Fruit fly (Drosophila melanogaster) whole organism, wandering third instar larva: ENCODE results near the gene CG1246.

Source experiments
- Abd-B ChIP-seq: fragments of >200 bp; optimal IDR thresholded peaks from 2 replicates; lab custom pipeline; 2017; ENCODE audit warnings: missing biosample characterization, missing genetic modification characterization
- CG32264 ChIP-seq: fragments of 200-800 bp; sonication (Bioruptor generic); optimal IDR thresholded peaks from 2 replicates; lab custom pipeline; 2016; ENCODE audit warnings: missing biosample characterization, missing genetic modification characterization
- CG9705 ChIP-seq: fragments of 200-800 bp; sonication (Bioruptor generic); optimal IDR thresholded peaks from 2 replicates; lab custom pipeline; 2018; ENCODE audit warnings: missing biosample characterization, mild to moderate bottlenecking, missing genetic modification characterization
- CrebA ChIP-seq: fragments of 200-800 bp; sonication (Bioruptor generic); optimal IDR thresholded peaks from 2 replicates; lab custom pipeline; 2016; ENCODE audit warnings: missing biosample characterization, mild to moderate bottlenecking, missing genetic modification characterization, borderline replicate concordance
- Dfd ChIP-seq: fragments of >200 bp; optimal IDR thresholded peaks from 2 replicates; lab custom pipeline; 2017; ENCODE audit warnings: missing biosample characterization, missing genetic modification characterization
- Dif ChIP-seq: fragments of 200-275, 200-300 bp; sonication (Bioruptor generic); optimal IDR thresholded peaks from 2 replicates; lab custom pipeline; 2018; ENCODE audit warnings: missing biosample characterization, missing genetic modification characterization; ENCODE audit not compliant: partially characterized antibody
- GATAd ChIP-seq: sonication (Bioruptor generic); optimal IDR thresholded peaks from 2 replicates; lab custom pipeline; 2016; ENCODE audit warnings: missing biosample characterization, missing genetic modification characterization
- HLH106 ChIP-seq: fragments of 200-800 bp; optimal IDR thresholded peaks from 3 replicates; lab custom pipeline; 2019; ENCODE audit warnings: missing biosample characterization, mild to moderate bottlenecking, missing genetic modification characterization, moderate library complexity
- Hnf4 ChIP-seq: fragments of 200-800 bp; sonication (Bioruptor generic); optimal IDR thresholded peaks from 2 replicates; lab custom pipeline; 2016; ENCODE audit warnings: missing biosample characterization, mild to moderate bottlenecking, missing genetic modification characterization
- Hr78 ChIP-seq: fragments of >200 bp; optimal IDR thresholded peaks from 2 replicates; lab custom pipeline; 2017; ENCODE audit warnings: missing biosample characterization, missing genetic modification characterization
- Hr83 ChIP-seq: fragments of 200-300 bp; sonication (Bioruptor generic); optimal IDR thresholded peaks from 2 replicates; lab custom pipeline; 2016; ENCODE audit warnings: missing biosample characterization, mild to moderate bottlenecking, missing genetic modification characterization, moderate library complexity; ENCODE audit not compliant: poor library complexity, severe bottlenecking
- Jra ChIP-seq: sonication (Bioruptor generic); optimal IDR thresholded peaks from 2 replicates; lab custom pipeline; 2016; ENCODE audit warnings: missing biosample characterization, missing genetic modification characterization
- Mio ChIP-seq: sonication (Bioruptor generic); optimal IDR thresholded peaks from 2 replicates; lab custom pipeline; 2016; ENCODE audit warnings: missing biosample characterization, missing genetic modification characterization
- Myc ChIP-seq: fragments of >200 bp; optimal IDR thresholded peaks from 2 replicates; lab custom pipeline; 2017
- N ChIP-seq: fragments of >200 bp; optimal IDR thresholded peaks from 2 replicates; lab custom pipeline; 2018; ENCODE audit warnings: missing biosample characterization, missing external identifiers, missing genetic modification characterization
- OdsH ChIP-seq: fragments of 200-800 bp; sonication (Bioruptor generic); optimal IDR thresholded peaks from 2 replicates; lab custom pipeline; 2016; ENCODE audit warnings: missing biosample characterization, mild to moderate bottlenecking, missing genetic modification characterization
- Rel ChIP-seq, 2 experiments: fragments of 200-800 bp; sonication (Bioruptor generic) in 1 of 2; optimal IDR thresholded peaks; 2 replicates in 1 of 2; 3 replicates in 1 of 2; lab custom pipeline; 2016 to 2019; ENCODE audit warnings: mild to moderate bottlenecking in 2 of 2, missing biosample characterization in 2 of 2, missing genetic modification characterization in 2 of 2, moderate library complexity in 1 of 2
- Sp1 ChIP-seq: fragments of 200-800 bp; sonication (Bioruptor generic); optimal IDR thresholded peaks from 3 replicates; lab custom pipeline; 2019; ENCODE audit warnings: missing biosample characterization, mild to moderate bottlenecking, missing genetic modification characterization, moderate library complexity
- Vsx2 ChIP-seq: fragments of 200-300, 225-300 bp; sonication (Bioruptor generic); optimal IDR thresholded peaks from 2 replicates; lab custom pipeline; 2018; ENCODE audit warnings: missing biosample characterization, missing genetic modification characterization; ENCODE audit not compliant: partially characterized antibody
- br ChIP-seq: fragments of 200-800 bp; sonication (Bioruptor generic); optimal IDR thresholded peaks from 2 replicates; lab custom pipeline; 2016; ENCODE audit warnings: missing biosample characterization, missing genetic modification characterization
- brk ChIP-seq: fragments of 200-800 bp; sonication (Bioruptor generic); optimal IDR thresholded peaks from 2 replicates; lab custom pipeline; 2016; ENCODE audit warnings: missing biosample characterization, mild to moderate bottlenecking, missing genetic modification characterization
- dl ChIP-seq, 2 experiments: fragments of 175-275, 200-275 bp in 1 of 2; fragments of 200-275 bp in 1 of 2; sonication (Bioruptor generic); optimal IDR thresholded peaks; lab custom pipeline; 2018; ENCODE audit warnings: mild to moderate bottlenecking in 2 of 2, missing biosample characterization in 2 of 2, missing genetic modification characterization in 2 of 2, moderate library complexity in 2 of 2; ENCODE audit not compliant: partially characterized antibody in 2 of 2, insufficient read depth in 1 of 2
- dmrt93B ChIP-seq: fragments of 200-800 bp; sonication (Bioruptor generic); optimal IDR thresholded peaks from 2 replicates; lab custom pipeline; 2018; ENCODE audit warnings: missing biosample characterization, mild to moderate bottlenecking, missing genetic modification characterization
- dsf ChIP-seq: sonication (Bioruptor generic); optimal IDR thresholded peaks from 2 replicates; lab custom pipeline; 2016; ENCODE audit warnings: missing biosample characterization, missing genetic modification characterization, borderline replicate concordance
- ey ChIP-seq: fragments of 200-800 bp; sonication (Bioruptor generic); optimal IDR thresholded peaks from 2 replicates; lab custom pipeline; 2016; ENCODE audit warnings: missing biosample characterization, missing genetic modification characterization
- foxo ChIP-seq, 2 experiments: fragments of 200-800 bp; sonication (Bioruptor generic); optimal IDR thresholded peaks; 2 replicates in 1 of 2; 3 replicates in 1 of 2; lab custom pipeline; 2016 to 2017; ENCODE audit warnings: missing biosample characterization in 2 of 2, missing genetic modification characterization in 2 of 2
- fru ChIP-seq: fragments of 200-800 bp; sonication (Bioruptor generic); optimal IDR thresholded peaks from 3 replicates; lab custom pipeline; 2016; ENCODE audit warnings: missing biosample characterization, mild to moderate bottlenecking, missing genetic modification characterization
- h ChIP-seq: fragments of 200-800 bp; sonication (Bioruptor generic); optimal IDR thresholded peaks from 3 replicates; lab custom pipeline; 2016; ENCODE audit warnings: missing biosample characterization, mild to moderate bottlenecking, missing genetic modification characterization
- jim ChIP-seq: fragments of 175-275, 200-325 bp; sonication (Bioruptor generic); optimal IDR thresholded peaks from 2 replicates; lab custom pipeline; 2016; ENCODE audit warnings: missing biosample characterization, mild to moderate bottlenecking, missing genetic modification characterization
- lola ChIP-seq: fragments of >200 bp; optimal IDR thresholded peaks from 2 replicates; lab custom pipeline; 2017; ENCODE audit warnings: missing biosample characterization, missing genetic modification characterization
- pan ChIP-seq: fragments of >200 bp; optimal IDR thresholded peaks from 2 replicates; lab custom pipeline; 2017
- psq ChIP-seq: fragments of 200-800 bp; sonication (Bioruptor generic); optimal IDR thresholded peaks from 3 replicates; lab custom pipeline; 2017; ENCODE audit warnings: missing biosample characterization, mild to moderate bottlenecking, missing genetic modification characterization, moderate library complexity
- rgr ChIP-seq: fragments of 200-800 bp; sonication (Bioruptor generic); optimal IDR thresholded peaks from 3 replicates; lab custom pipeline; 2016; ENCODE audit warnings: missing biosample characterization, mild to moderate bottlenecking, missing genetic modification characterization
- sage ChIP-seq: fragments of 200-800 bp; sonication (Bioruptor generic); optimal IDR thresholded peaks from 2 replicates; lab custom pipeline; 2016; ENCODE audit warnings: missing biosample characterization, mild to moderate bottlenecking, missing genetic modification characterization
- sv ChIP-seq: fragments of 200-800 bp; sonication (Bioruptor generic); optimal IDR thresholded peaks from 3 replicates; lab custom pipeline; 2016; ENCODE audit warnings: missing biosample characterization, missing genetic modification characterization
- tai ChIP-seq: sonication (Bioruptor generic); optimal IDR thresholded peaks from 2 replicates; lab custom pipeline; 2016; ENCODE audit warnings: missing biosample characterization, missing genetic modification characterization
- usp ChIP-seq: fragments of >200 bp; optimal IDR thresholded peaks from 2 replicates; lab custom pipeline; 2017; ENCODE audit warnings: missing biosample characterization, missing genetic modification characterization
- woc ChIP-seq: sonication (Bioruptor generic); optimal IDR thresholded peaks from 2 replicates; lab custom pipeline; 2016; ENCODE audit warnings: missing biosample characterization, mild to moderate bottlenecking, missing genetic modification characterization

Gene CG1246

DNA sequence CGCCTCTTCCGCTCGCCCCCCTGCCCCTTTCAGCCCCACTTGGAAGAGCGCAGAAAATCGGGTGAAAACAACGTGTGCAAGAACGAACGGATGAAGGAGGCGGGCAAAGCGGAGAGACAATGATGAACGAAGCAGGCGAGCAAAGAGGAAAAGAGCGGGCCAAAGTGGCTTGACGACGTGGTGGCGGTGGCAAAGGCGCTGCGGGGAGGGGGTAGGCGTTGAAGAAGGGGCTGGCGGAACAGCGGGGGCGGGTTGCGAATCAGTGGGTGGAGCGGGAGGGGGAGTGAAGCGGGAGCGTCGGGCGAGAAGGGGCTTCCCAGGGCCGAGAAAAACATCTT lies 15.1 kb upstream of the CG1246 start:
- TF ChIP-seq sv (GFP tag; lab: Kevin White, UChicago) (no peak), Rel (GFP tag; optimal IDR thresholded peaks at IDR 0.05; lab: Kevin White, UChicago) (no peak), Rel (tag; optimal IDR thresholded peaks at IDR 0.05; lab: Kevin White, UChicago) (peak; percentile 99), h (peak; percentile 27), psq (peak; percentile 100), dl (GFP tag; optimal IDR thresholded peaks at IDR 0.05; lab: Kevin White, UChicago; ENCODE audit: insufficient read depth in 1 of 2, partially characterized antibody in 2 of 2) (peak in 1 of 2 experiments; percentile 19)

DNA sequence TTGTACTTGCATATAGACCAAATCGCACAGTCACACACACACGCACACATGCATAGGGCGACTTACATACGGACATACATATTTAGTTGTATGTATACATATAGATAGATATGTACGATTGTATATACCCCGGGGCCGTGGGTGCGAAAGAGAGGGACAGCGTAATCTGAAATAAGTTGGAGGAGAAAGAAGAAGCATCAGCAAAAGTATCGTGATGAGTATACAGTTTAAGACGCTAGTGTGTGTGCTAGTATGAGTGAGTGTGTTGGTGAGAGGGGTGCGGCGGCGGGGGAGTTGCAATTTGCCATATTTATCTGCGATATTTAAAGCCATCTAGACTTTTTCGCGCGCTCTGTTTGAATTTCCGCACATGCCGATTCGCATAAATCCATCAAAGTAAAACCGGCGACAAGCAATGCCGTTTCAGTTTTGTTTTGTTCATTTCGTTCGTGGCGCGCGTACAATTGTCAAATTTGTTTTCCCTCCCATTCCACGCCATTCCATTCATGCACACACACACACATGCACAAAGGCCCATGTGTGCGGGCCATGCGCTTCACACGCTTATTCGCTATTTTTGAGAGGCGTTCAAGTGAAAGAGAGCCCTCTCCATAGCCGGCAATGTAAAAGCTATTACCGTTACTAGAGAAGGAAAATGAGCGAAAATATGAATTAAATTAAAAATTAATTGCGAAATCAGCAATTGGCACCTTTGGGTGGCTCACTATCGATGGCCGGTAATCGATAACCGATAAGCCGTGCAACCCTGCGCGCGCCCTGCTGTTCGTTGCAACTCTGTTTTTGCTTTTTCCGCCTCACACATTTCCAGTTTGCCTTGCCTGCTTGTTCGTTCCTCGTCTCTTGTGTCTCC lies 12.7 kb upstream of the CG1246 start:
- TF ChIP-seq Dif (GFP tag; lab: Kevin White, UChicago) (peak; percentile 72), Vsx2 (GFP tag; lab: Kevin White, UChicago) (no peak), CrebA (no peak), lola (GFP tag; lab: Kevin White, UChicago) (no peak), Dfd (no peak), usp (GFP tag; lab: Kevin White, UChicago) (no peak), dmrt93B (GFP tag; lab: Kevin White, UChicago) (peak; percentile 83), Hr78 (GFP tag; lab: Kevin White, UChicago) (no peak), sv (GFP tag; lab: Kevin White, UChicago) (peak; percentile 75), Jra (GFP tag; lab: Kevin White, UChicago) (peak; percentile 26), GATAd (GFP tag; lab: Kevin White, UChicago) (no peak), Sp1 (peak; percentile 85), ey (peak; percentile 64), Hr83 (peak; percentile 78), Abd-B (GFP tag; lab: Kevin White, UChicago) (no peak), brk (GFP tag; lab: Kevin White, UChicago) (peak; percentile 40), sage (GFP tag; lab: Kevin White, UChicago) (peak; percentile 35), br (GFP tag; lab: Kevin White, UChicago) (peak; percentile 89), Hnf4 (GFP tag; lab: Kevin White, UChicago) (peak; percentile 76), OdsH (GFP tag; lab: Kevin White, UChicago) (peak; percentile 75), CG9705 (GFP tag; lab: Kevin White, UChicago) (peak; percentile 86), dsf (GFP tag; lab: Kevin White, UChicago) (no peak), jim (GFP tag; lab: Kevin White, UChicago) (no peak), CG32264 (GFP tag; lab: Kevin White, UChicago) (peak; percentile 45), dl (GFP tag; optimal IDR thresholded peaks at IDR 0.05; lab: Kevin White, UChicago; ENCODE audit: insufficient read depth in 1 of 2, partially characterized antibody in 2 of 2) (no peak), woc (GFP tag; lab: Kevin White, UChicago) (peak; percentile 44), pan (lab: Kevin White, UChicago) (no peak), tai (GFP tag; lab: Kevin White, UChicago) (no peak), HLH106 (peak; percentile 72), Myc (lab: Kevin White, UChicago) (peak; percentile 62), psq (peak; percentile 99), fru (GFP tag; lab: Kevin White, UChicago) (peak; percentile 80), rgr (GFP tag; lab: Kevin White, UChicago) (peak; percentile 93), Rel (GFP tag; optimal IDR thresholded peaks at IDR 0.05; lab: Kevin White, UChicago) (peak; percentile 68), Rel (tag; optimal IDR thresholded peaks at IDR 0.05; lab: Kevin White, UChicago) (peak; percentile 11), foxo (GFP tag; optimal IDR thresholded peaks at IDR 0.05; lab: Kevin White, UChicago) (peak; percentile 66 to 74), h (peak; percentile 88), Mio (GFP tag; lab: Kevin White, UChicago) (peak; percentile 16), N (GFP tag; lab: Kevin White, UChicago) (peak; percentile 38)
